Worm (Caenorhabditis elegans) whole organism, L4 larva: ENCODE results near the gene R53.5.

ENCODE experiments used
- F44E2.7 ChIP-seq: fragments of 200-800 bp; sonication (Bioruptor generic); IDR thresholded peaks from 2 replicates; pipeline ENCODE4 v2.1.2; 2022; ENCODE audit warnings: missing genetic modification characterization, missing compliant biosample characterization
- F49E8.2 ChIP-seq: sonication (generic microtip); optimal IDR thresholded peaks from 2 replicates; lab custom pipeline; 2016; ENCODE audit warnings: missing compliant biosample characterization, mild to moderate bottlenecking, missing genetic modification characterization, borderline replicate concordance
- R02D3.7 ChIP-seq: fragments of 150-350 bp; sonication (generic microtip); optimal IDR thresholded peaks from 3 replicates; lab custom pipeline; 2014; ENCODE audit warnings: missing biosample characterization, missing genetic modification characterization
- T26A8.4 ChIP-seq: fragments of 200-800 bp; sonication (Bioruptor generic); IDR thresholded peaks from 2 replicates; pipeline ENCODE4 v1.3.6; 2022; ENCODE audit warnings: missing genetic modification characterization, missing compliant biosample characterization
- Y5F2A.4 ChIP-seq: fragments of 200-800 bp; sonication (Bioruptor generic); optimal IDR thresholded peaks from 2 replicates; lab custom pipeline; 2018; ENCODE audit warnings: mild to moderate bottlenecking, missing genetic modification characterization, missing compliant biosample characterization
- Y75B8A.6 ChIP-seq: fragments of 200-800 bp; sonication (Bioruptor generic); IDR thresholded peaks from 2 replicates; pipeline ENCODE4 v1.3.6; 2022; ENCODE audit warnings: missing genetic modification reagents, missing genetic modification characterization, missing compliant biosample characterization
- ZK337.2 ChIP-seq: fragments of 200-800 bp; sonication (Bioruptor generic); IDR thresholded peaks from 2 replicates; pipeline ENCODE4 v1.3.6; 2022; ENCODE audit warnings: missing genetic modification reagents, missing genetic modification characterization, missing compliant biosample characterization
- ama-1 ChIP-seq: fragments of 150-350 bp; optimal IDR thresholded peaks from 2 replicates; lab custom pipeline; 2014; ENCODE audit warnings: inconsistent platforms, mixed read lengths
- attf-4 ChIP-seq: sonication (generic microtip); optimal IDR thresholded peaks from 3 replicates; lab custom pipeline; 2017; ENCODE audit warnings: missing biosample characterization, missing genetic modification characterization
- ceh-20 ChIP-seq: fragments of 200-800 bp; sonication (Bioruptor generic); IDR thresholded peaks from 2 replicates; pipeline ENCODE4 v1.3.6; 2022; ENCODE audit warnings: missing genetic modification reagents, missing genetic modification characterization, missing compliant biosample characterization
- ceh-32 ChIP-seq: sonication (generic microtip); optimal IDR thresholded peaks from 2 replicates; lab custom pipeline; 2016; ENCODE audit warnings: mild to moderate bottlenecking, missing genetic modification characterization, missing compliant biosample characterization; ENCODE audit not compliant: poor library complexity
- ceh-62 ChIP-seq: sonication (generic microtip); optimal IDR thresholded peaks from 2 replicates; lab custom pipeline; 2017; ENCODE audit warnings: missing biosample characterization, missing genetic modification characterization
- daf-12 ChIP-seq: fragments of 150-350 bp; optimal IDR thresholded peaks from 2 replicates; lab custom pipeline; 2014; ENCODE audit warnings: missing biosample characterization, missing genetic modification reagents, missing genetic modification characterization
- daf-16 ChIP-seq, 3 experiments: sonication (generic microtip); optimal IDR thresholded peaks; 2 replicates each; lab custom pipeline; 2016 to 2017; ENCODE audit warnings: missing genetic modification characterization in 3 of 3, missing genetic modification reagents in 3 of 3, mild to moderate bottlenecking in 2 of 3, missing compliant biosample characterization in 2 of 3, missing biosample characterization in 1 of 3, moderate library complexity in 1 of 3
- daf-8 ChIP-seq: fragments of 200-800 bp; sonication (Bioruptor generic); IDR thresholded peaks from 2 replicates; pipeline ENCODE4 v1.3.6; 2022; ENCODE audit warnings: missing genetic modification characterization, missing compliant biosample characterization
- dmd-8 ChIP-seq: fragments of 200-800 bp; sonication (Bioruptor generic); IDR thresholded peaks from 2 replicates; pipeline ENCODE4 v1.3.6; 2022; ENCODE audit warnings: missing genetic modification characterization, missing compliant biosample characterization
- dpl-1 ChIP-seq: fragments of 150-350 bp; optimal IDR thresholded peaks from 2 replicates; lab custom pipeline; 2014; ENCODE audit warnings: missing biosample characterization, missing genetic modification reagents, missing genetic modification characterization
- duxl-1 ChIP-seq: sonication (generic microtip); optimal IDR thresholded peaks from 2 replicates; lab custom pipeline; 2016; ENCODE audit warnings: mild to moderate bottlenecking, missing genetic modification characterization, moderate library complexity, missing compliant biosample characterization; ENCODE audit not compliant: poor library complexity
- egl-27 ChIP-seq: sonication (generic microtip); optimal IDR thresholded peaks from 3 replicates; lab custom pipeline; 2017; ENCODE audit warnings: missing biosample characterization, missing genetic modification reagents, missing genetic modification characterization
- egl-43 ChIP-seq: fragments of 200-800 bp; sonication (Bioruptor generic); IDR thresholded peaks from 2 replicates; pipeline ENCODE4 v1.3.6; 2022; ENCODE audit warnings: missing genetic modification reagents, missing genetic modification characterization, missing compliant biosample characterization
- fos-1 ChIP-seq: fragments of 150-350 bp; optimal IDR thresholded peaks from 2 replicates; lab custom pipeline; 2014; ENCODE audit warnings: missing biosample characterization, missing genetic modification characterization
- hif-1 ChIP-seq, 2 experiments: sonication (generic microtip); optimal IDR thresholded peaks; 2 replicates each; lab custom pipeline; 2016 to 2017; ENCODE audit warnings: missing compliant biosample characterization in 2 of 2, missing genetic modification characterization in 2 of 2, missing genetic modification reagents in 2 of 2, missing genotype in 2 of 2, mild to moderate bottlenecking in 1 of 2
- hlh-11 ChIP-seq: fragments of 200-800 bp; sonication (Bioruptor generic); optimal IDR thresholded peaks from 2 replicates; lab custom pipeline; 2018; ENCODE audit warnings: mild to moderate bottlenecking, missing genetic modification characterization, missing compliant biosample characterization
- hlh-30 ChIP-seq: sonication (generic microtip); optimal IDR thresholded peaks from 2 replicates; lab custom pipeline; 2017; ENCODE audit warnings: antibody characterized with exemption, mild to moderate bottlenecking, missing genetic modification characterization, missing compliant biosample characterization; ENCODE audit not compliant: insufficient read depth
- jun-1 ChIP-seq: fragments of 150-350 bp; optimal IDR thresholded peaks from 2 replicates; lab custom pipeline; 2014; ENCODE audit warnings: missing biosample characterization, missing genetic modification reagents, missing genetic modification characterization
- lin-13 ChIP-seq: fragments of 150-350 bp; optimal IDR thresholded peaks from 2 replicates; lab custom pipeline; 2014; ENCODE audit warnings: missing biosample characterization, missing genetic modification reagents, missing genetic modification characterization
- lin-15B ChIP-seq: fragments of 150-350 bp; sonication (generic microtip); optimal IDR thresholded peaks from 3 replicates; lab custom pipeline; 2014; ENCODE audit warnings: missing biosample characterization, missing genetic modification characterization
- mdt-29 ChIP-seq: fragments of 200-800 bp; sonication (Bioruptor generic); IDR thresholded peaks from 2 replicates; pipeline ENCODE4 v1.3.6; 2022; ENCODE audit warnings: missing genetic modification reagents, missing genetic modification characterization, missing compliant biosample characterization
- mxl-2 ChIP-seq: fragments of 200-800 bp; sonication (Bioruptor generic); conservative IDR thresholded peaks from 2 replicates; pipeline ENCODE4 v1.3.6; 2022; ENCODE audit warnings: missing genetic modification reagents, missing genetic modification characterization, missing compliant biosample characterization
- nhr-10 ChIP-seq: fragments of 150-350 bp; optimal IDR thresholded peaks from 2 replicates; lab custom pipeline; 2014; ENCODE audit warnings: missing biosample characterization, missing genetic modification characterization
- nhr-11 ChIP-seq: fragments of 150-350 bp; optimal IDR thresholded peaks from 2 replicates; lab custom pipeline; 2014; ENCODE audit warnings: missing biosample characterization, missing genetic modification characterization
- nhr-237 ChIP-seq: sonication (generic microtip); optimal IDR thresholded peaks from 2 replicates; lab custom pipeline; 2017; ENCODE audit warnings: missing biosample characterization, missing genetic modification characterization
- nhr-28 ChIP-seq: fragments of 150-350 bp; optimal IDR thresholded peaks from 2 replicates; lab custom pipeline; 2014; ENCODE audit warnings: missing biosample characterization, missing genetic modification characterization
- nhr-41 ChIP-seq: fragments of 200-800 bp; sonication (Bioruptor generic); IDR thresholded peaks from 2 replicates; pipeline ENCODE4 v1.3.6; 2022; ENCODE audit warnings: missing genetic modification reagents, missing genetic modification characterization, missing compliant biosample characterization
- nhr-42 ChIP-seq: fragments of 200-800 bp; sonication (Bioruptor generic); IDR thresholded peaks from 2 replicates; pipeline ENCODE4 v1.3.6; 2022; ENCODE audit warnings: missing genetic modification characterization, missing compliant biosample characterization
- nhr-48 ChIP-seq: sonication (generic microtip); optimal IDR thresholded peaks from 2 replicates; lab custom pipeline; 2016; ENCODE audit warnings: mild to moderate bottlenecking, missing genetic modification characterization, missing compliant biosample characterization
- nhr-6 ChIP-seq: fragments of 150-350 bp; optimal IDR thresholded peaks from 2 replicates; lab custom pipeline; 2014; ENCODE audit warnings: missing biosample characterization, missing genetic modification characterization
- nhr-76 ChIP-seq: fragments of 150-350 bp; optimal IDR thresholded peaks from 2 replicates; lab custom pipeline; 2014; ENCODE audit warnings: missing biosample characterization, missing genetic modification characterization
- nhr-77 ChIP-seq: fragments of 150-350 bp; optimal IDR thresholded peaks from 2 replicates; lab custom pipeline; 2014; ENCODE audit warnings: missing biosample characterization, missing genetic modification characterization
- php-3 ChIP-seq: fragments of 200-800 bp; sonication (Bioruptor generic); IDR thresholded peaks from 2 replicates; pipeline ENCODE4 v1.3.6; 2022; ENCODE audit warnings: missing genetic modification reagents, missing genetic modification characterization, missing compliant biosample characterization
- rbr-2 ChIP-seq: sonication (generic microtip); optimal IDR thresholded peaks from 2 replicates; lab custom pipeline; 2016; ENCODE audit warnings: missing genotype, missing genetic modification characterization, missing compliant biosample characterization
- saeg-2 ChIP-seq: fragments of 200-800 bp; sonication (Bioruptor generic); IDR thresholded peaks from 2 replicates; pipeline ENCODE4 v1.3.6; 2022; ENCODE audit warnings: missing genetic modification reagents, missing genetic modification characterization, missing compliant biosample characterization
- sdz-12 ChIP-seq: fragments of 200-800 bp; sonication (Bioruptor generic); optimal IDR thresholded peaks from 2 replicates; lab custom pipeline; 2018; ENCODE audit warnings: mild to moderate bottlenecking, missing genetic modification characterization, missing compliant biosample characterization
- set-16 ChIP-seq: fragments of 200-800 bp; sonication (Bioruptor generic); IDR thresholded peaks from 2 replicates; pipeline ENCODE4 v1.3.6; 2022; ENCODE audit warnings: missing genetic modification reagents, missing genetic modification characterization, missing compliant biosample characterization
- skn-1 ChIP-seq: fragments of 150-350 bp; optimal IDR thresholded peaks from 2 replicates; lab custom pipeline; 2014; ENCODE audit warnings: missing biosample characterization, missing genetic modification characterization
- snpc-1.2 ChIP-seq: fragments of 200-800 bp; sonication (Bioruptor generic); IDR thresholded peaks from 2 replicates; pipeline ENCODE4 v1.3.6; 2022; ENCODE audit warnings: missing genetic modification reagents, missing genetic modification characterization, missing compliant biosample characterization
- spr-1 ChIP-seq: sonication (generic microtip); optimal IDR thresholded peaks from 2 replicates; lab custom pipeline; 2016; ENCODE audit warnings: mild to moderate bottlenecking, missing genetic modification characterization, missing compliant biosample characterization
- spr-3 ChIP-seq: fragments of 200-800 bp; sonication (Bioruptor generic); optimal IDR thresholded peaks from 2 replicates; lab custom pipeline; 2018; ENCODE audit warnings: mild to moderate bottlenecking, missing genetic modification characterization, missing compliant biosample characterization
- tag-97 ChIP-seq: fragments of 200-800 bp; sonication (Bioruptor generic); IDR thresholded peaks from 2 replicates; pipeline ENCODE4 v1.3.6; 2022; ENCODE audit warnings: missing genetic modification characterization, missing compliant biosample characterization
- zfp-2 ChIP-seq: sonication (generic microtip); optimal IDR thresholded peaks from 2 replicates; lab custom pipeline; 2016; ENCODE audit warnings: mild to moderate bottlenecking, missing genetic modification characterization, missing compliant biosample characterization
- zip-2 ChIP-seq: fragments of 150-350 bp; optimal IDR thresholded peaks from 2 replicates; lab custom pipeline; 2014; ENCODE audit warnings: missing biosample characterization, missing genetic modification characterization
- ztf-7 ChIP-seq: fragments of 150-350 bp; optimal IDR thresholded peaks from 2 replicates; lab custom pipeline; 2014; ENCODE audit warnings: missing biosample characterization, missing genetic modification characterization

R53.5 gene

DNA sequence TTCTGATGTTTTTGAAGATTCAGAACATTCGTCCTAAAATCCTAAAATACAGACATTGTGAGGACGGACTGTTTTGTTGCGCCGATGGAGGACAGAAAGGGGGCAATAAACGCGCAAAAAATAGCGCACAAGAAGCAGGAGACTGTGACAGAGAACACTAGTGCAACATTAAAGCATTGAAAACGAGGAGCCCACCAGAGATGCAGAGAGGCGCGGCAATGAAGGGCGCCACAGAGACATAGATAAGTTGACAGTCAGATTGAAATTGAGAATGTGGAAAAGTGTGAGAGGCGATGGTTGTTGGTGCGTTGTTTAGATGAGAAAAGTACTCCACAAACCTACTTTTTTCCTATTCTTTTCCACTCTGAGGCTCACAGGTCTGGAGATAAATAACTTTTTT is 4.7 kb upstream of the R53.5 start, which contains the start of gene aakg-5 (continued):
- TF ChIP-seq nhr-11 (tag; lab: Kevin White, UChicago) (peak; percentile 96), nhr-28 (tag; lab: Kevin White, UChicago) (peak; percentile 86), lin-15B (tag; lab: Kevin White, UChicago) (no peak), nhr-6 (tag; lab: Kevin White, UChicago) (peak; percentile 80), nhr-76 (tag; lab: Kevin White, UChicago) (no peak), T26A8.4 (GFP tag; lab: Robert Waterston, UW) (peak; percentile 55), ZK337.2 (GFP tag; lab: Robert Waterston, UW) (no peak), skn-1 (tag; lab: Kevin White, UChicago) (no peak), spr-1 (tag; lab: Kevin White, UChicago) (peak; percentile 19), jun-1 (tag; lab: Kevin White, UChicago) (no peak), fos-1 (no peak), sdz-12 (no peak), set-16 (no peak), ceh-32 (no peak), egl-27 (tag; lab: Kevin White, UChicago) (no peak), hlh-30 (tag; lab: Kevin White, UChicago) (peak; percentile 70), egl-43 (GFP tag; lab: Robert Waterston, UW) (no peak), hlh-11 (peak; percentile 95), daf-16 (GFP tag; optimal IDR thresholded peaks at IDR 0.05; lab: Kevin White, UChicago) (peak; percentile 22 to 63), daf-16 (tag; optimal IDR thresholded peaks at IDR 0.05; lab: Kevin White, UChicago) (peak; percentile 87), hif-1 (tag; optimal IDR thresholded peaks at IDR 0.05; lab: Kevin White, UChicago) (peak in 1 of 2 experiments; percentile 33), lin-13 (GFP tag; lab: Kevin White, UChicago) (no peak), duxl-1 (tag; lab: Kevin White, UChicago) (no peak), F44E2.7 (GFP tag; lab: Robert Waterston, UW) (no peak), nhr-48 (peak; percentile 84), Y5F2A.4 (GFP tag; lab: Kevin White, UChicago) (no peak), Y75B8A.6 (GFP tag; lab: Robert Waterston, UW) (0 out of 2 replicates have a peak, but pooled peaks have one; percentile 41), spr-3 (GFP tag; lab: Kevin White, UChicago) (no peak), zip-2 (no peak), zfp-2 (tag; lab: Kevin White, UChicago) (no peak), nhr-77 (peak; percentile 29), dpl-1 (GFP tag; lab: Kevin White, UChicago) (peak; percentile 63), snpc-1.2 (no peak), nhr-42 (GFP tag; lab: Robert Waterston, UW) (no peak), ztf-7 (tag; lab: Kevin White, UChicago) (no peak), daf-8 (GFP tag; lab: Robert Waterston, UW) (no peak), nhr-41 (GFP tag; lab: Robert Waterston, UW) (0 out of 2 replicates have a peak, but pooled peaks have one; percentile 28), ceh-62 (tag; lab: Kevin White, UChicago) (no peak), ama-1 (no peak), R02D3.7 (no peak), mdt-29 (GFP tag; lab: Robert Waterston, UW) (no peak), php-3 (peak; percentile 84), ceh-20 (GFP tag; lab: Robert Waterston, UW) (peak; percentile 48; the same call in 1 of the 2 replicates), daf-12 (tag; lab: Kevin White, UChicago) (no peak), nhr-10 (tag; lab: Kevin White, UChicago) (peak; percentile 34), dmd-8 (GFP tag; lab: Robert Waterston, UW) (no peak), nhr-237 (tag; lab: Kevin White, UChicago) (no peak), rbr-2 (tag; lab: Kevin White, UChicago) (peak; percentile 70), attf-4 (tag; lab: Kevin White, UChicago) (no peak), saeg-2 (no peak), F49E8.2 (tag; lab: Kevin White, UChicago) (no peak), tag-97 (no peak), mxl-2 (GFP tag; lab: Robert Waterston, UW) (no peak)
